Worm (Caenorhabditis elegans): Measurements from ENCODE around the gene crh-1.
"Not testable (repeated sequence)": the region's sequence is repeated elsewhere in the genome, so short reads cannot be mapped to it uniquely, and the experiment has no call there.

DNA sequence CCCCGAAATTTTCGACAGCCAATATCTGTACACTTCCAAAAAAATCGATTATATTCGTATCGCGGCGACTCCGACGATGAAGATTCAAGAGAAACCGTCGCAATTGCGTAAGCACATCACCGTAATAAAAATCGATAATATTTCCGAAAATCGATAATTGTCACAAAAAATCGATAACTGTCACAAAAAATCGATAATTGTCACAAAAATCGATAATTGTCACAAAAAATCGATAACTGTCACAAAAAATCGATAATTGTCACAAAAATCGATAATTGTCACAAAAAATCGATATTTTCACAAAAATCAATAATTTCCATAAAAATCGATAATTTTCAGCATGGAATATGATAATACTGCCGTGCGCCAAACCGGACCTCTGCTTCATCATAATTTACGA, 43.2 kb upstream of the crh-1 start:
- not testable (repeated sequence) for TF ChIP-seq lsy-2, C16A3.4, mep-1 (tag; optimal IDR thresholded peaks at IDR 0.05)

Data from whole organism, L1 larva.